Worm (Caenorhabditis elegans) whole organism, late embryonic: ENCODE measurements around the gene Y45F10D.2.

ENCODE experiments used
- F13H6.1 ChIP-seq: sonication (generic microtip); optimal IDR thresholded peaks from 2 replicates; lab custom pipeline; 2016; ENCODE audit warnings: missing genetic modification characterization, missing compliant biosample characterization
- ama-1 ChIP-seq: fragments of 150-350 bp; optimal IDR thresholded peaks from 2 replicates; lab custom pipeline; 2014
- ceh-9 ChIP-seq: sonication (generic microtip); optimal IDR thresholded peaks from 2 replicates; lab custom pipeline; 2016; ENCODE audit warnings: mild to moderate bottlenecking, missing genetic modification characterization, inconsistent platforms, missing compliant biosample characterization
- ets-4 ChIP-seq: sonication (generic microtip); optimal IDR thresholded peaks from 2 replicates; lab custom pipeline; 2016; ENCODE audit warnings: missing genetic modification characterization, missing compliant biosample characterization
- hlh-30 ChIP-seq: sonication (generic microtip); optimal IDR thresholded peaks from 2 replicates; lab custom pipeline; 2017; ENCODE audit warnings: antibody characterized with exemption, missing genetic modification characterization, missing compliant biosample characterization; ENCODE audit not compliant: insufficient read depth
- hlh-8 ChIP-seq: sonication (generic microtip); optimal IDR thresholded peaks from 2 replicates; lab custom pipeline; 2016; ENCODE audit warnings: missing genotype, missing genetic modification characterization, missing compliant biosample characterization
- mec-3 ChIP-seq: sonication (generic microtip); optimal IDR thresholded peaks from 2 replicates; lab custom pipeline; 2016; ENCODE audit warnings: borderline replicate concordance, missing genetic modification characterization, missing compliant biosample characterization
- nhr-232 ChIP-seq: sonication (generic microtip); optimal IDR thresholded peaks from 2 replicates; lab custom pipeline; 2016; ENCODE audit warnings: missing genetic modification characterization, missing compliant biosample characterization
- pha-4 ChIP-seq: fragments of 150-350 bp; optimal IDR thresholded peaks from 2 replicates; lab custom pipeline; 2018; ENCODE audit warnings: missing biosample characterization, missing genetic modification reagents, missing genetic modification characterization
- tbx-2 ChIP-seq: sonication (generic microtip); optimal IDR thresholded peaks from 2 replicates; lab custom pipeline; 2016; ENCODE audit warnings: missing genetic modification characterization, missing compliant biosample characterization

DNA sequence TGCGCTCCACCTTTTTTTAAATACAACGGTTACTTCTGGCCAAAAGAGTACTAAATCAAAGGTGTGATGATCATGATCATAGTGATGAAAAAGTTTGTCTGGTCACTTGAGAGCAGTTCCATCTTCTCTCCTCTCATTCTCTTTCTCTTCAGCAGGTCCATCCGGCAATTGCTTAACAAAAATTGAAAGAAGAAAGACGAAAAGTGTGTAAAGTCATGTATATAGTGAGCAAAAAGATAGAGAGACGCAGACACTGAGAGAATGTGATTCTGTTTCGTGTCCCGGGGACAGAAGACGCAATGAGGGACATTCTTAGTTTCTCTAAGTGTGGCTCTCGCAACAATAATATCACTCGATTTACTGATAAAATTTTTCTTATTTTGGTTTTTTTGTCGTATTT lies 25.7 kb downstream of the Y45F10D.2 start:
- no peak for TF ChIP-seq mec-3 (tag; lab: Kevin White, UChicago)
- no peak for TF ChIP-seq nhr-232
- no peak for TF ChIP-seq ama-1 (lab: Kevin White, UChicago)
- no peak for TF ChIP-seq tbx-2 (tag; lab: Kevin White, UChicago)
- TF ChIP-seq ceh-9 (tag; lab: Kevin White, UChicago) = no peak
- no peak for TF ChIP-seq pha-4 (tag; lab: Kevin White, UChicago)
- TF ChIP-seq ets-4 = no peak
- TF ChIP-seq hlh-8 (tag; lab: Kevin White, UChicago) = no peak
- TF ChIP-seq F13H6.1 = no peak
- TF ChIP-seq hlh-30 = no peak
